Worm (Caenorhabditis elegans) whole organism, L2 larva: Measurements from ENCODE around the gene him-10.

ENCODE experiments used
- ZK546.5 ChIP-seq: sonication (generic microtip); optimal IDR thresholded peaks from 2 replicates; lab custom pipeline; 2017; ENCODE audit warnings: missing biosample characterization, missing genetic modification characterization
- aly-2 ChIP-seq: fragments of 150-350 bp; optimal IDR thresholded peaks from 2 replicates; lab custom pipeline; 2014; ENCODE audit warnings: missing biosample characterization, missing genetic modification characterization
- dmd-4 ChIP-seq: sonication (generic microtip); optimal IDR thresholded peaks from 2 replicates; lab custom pipeline; 2017; ENCODE audit warnings: missing biosample characterization, missing genetic modification characterization
- egl-27 ChIP-seq: sonication (generic microtip); optimal IDR thresholded peaks from 3 replicates; lab custom pipeline; 2017; ENCODE audit warnings: missing biosample characterization, missing genetic modification reagents, missing genetic modification characterization
- lsy-2 ChIP-seq, 2 experiments: fragments of 150-350 bp in 1 of 2; sonication (generic microtip) in 1 of 2; optimal IDR thresholded peaks; 2 replicates each; lab custom pipeline; 2014 to 2017; ENCODE audit warnings: missing biosample characterization in 2 of 2, missing genetic modification characterization in 2 of 2
- mdl-1 ChIP-seq, 2 experiments: fragments of 150-350 bp in 1 of 2; sonication (generic microtip) in 1 of 2; optimal IDR thresholded peaks; 2 replicates each; lab custom pipeline; 2017; ENCODE audit warnings: missing biosample characterization in 2 of 2, missing genetic modification characterization in 2 of 2
- nhr-23 ChIP-seq: fragments of 150-350 bp; optimal IDR thresholded peaks from 2 replicates; lab custom pipeline; 2014; ENCODE audit warnings: missing biosample characterization, missing genetic modification reagents, missing genetic modification characterization
- nhr-25 ChIP-seq: fragments of 150-350 bp; sonication (generic microtip); optimal IDR thresholded peaks from 3 replicates; lab custom pipeline; 2014; ENCODE audit warnings: missing biosample characterization, missing genetic modification characterization
- skn-1 ChIP-seq: sonication (generic microtip); optimal IDR thresholded peaks from 2 replicates; lab custom pipeline; 2017; ENCODE audit warnings: missing biosample characterization, missing genetic modification characterization
- snpc-4 ChIP-seq: fragments of 150-350 bp; optimal IDR thresholded peaks from 2 replicates; lab custom pipeline; 2014; ENCODE audit warnings: missing biosample characterization, missing genetic modification characterization
- ztf-4 ChIP-seq: fragments of 150-350 bp; optimal IDR thresholded peaks from 2 replicates; lab custom pipeline; 2014; ENCODE audit warnings: missing biosample characterization, missing genetic modification characterization

DNA sequence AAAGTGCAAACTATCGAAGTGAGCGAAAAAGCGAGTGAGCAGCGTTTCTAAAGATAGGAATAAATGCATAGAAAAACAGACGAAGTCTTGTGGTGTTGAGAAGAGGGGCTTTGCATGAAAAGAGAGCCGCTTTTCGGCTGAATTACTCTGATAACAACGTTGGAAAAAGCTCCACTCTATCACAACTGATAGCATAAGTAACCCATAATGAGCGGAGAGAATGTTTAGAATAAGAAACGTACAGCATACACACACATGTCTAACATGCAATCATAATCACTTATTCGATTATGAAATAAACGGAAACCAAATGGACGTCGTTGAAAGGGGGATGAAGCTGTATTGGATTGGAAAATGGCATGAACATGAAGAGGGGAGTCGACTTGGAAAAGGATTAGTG is 37.2 kb downstream of the him-10 start:
- TF ChIP-seq aly-2 (tag; lab: Kevin White, UChicago): no peak
- no peak for TF ChIP-seq dmd-4 (tag; lab: Kevin White, UChicago)
- TF ChIP-seq nhr-25 (tag; lab: Kevin White, UChicago): no peak
- no peak for TF ChIP-seq egl-27
- no peak for TF ChIP-seq snpc-4 (tag; lab: Kevin White, UChicago)
- TF ChIP-seq skn-1 (tag; lab: Kevin White, UChicago): no peak
- no peak for TF ChIP-seq ztf-4 (tag; lab: Kevin White, UChicago)
- TF ChIP-seq ZK546.5 (tag; lab: Kevin White, UChicago): no peak
- no peak for TF ChIP-seq nhr-23
- TF ChIP-seq mdl-1 (tag; optimal IDR thresholded peaks at IDR 0.05; lab: Kevin White, UChicago): no peak
- no peak for TF ChIP-seq lsy-2 (tag; optimal IDR thresholded peaks at IDR 0.05; lab: Kevin White, UChicago)
